Fruit fly (Drosophila melanogaster): ENCODE data around the gene mei-38.

mei-38 gene

DNA sequence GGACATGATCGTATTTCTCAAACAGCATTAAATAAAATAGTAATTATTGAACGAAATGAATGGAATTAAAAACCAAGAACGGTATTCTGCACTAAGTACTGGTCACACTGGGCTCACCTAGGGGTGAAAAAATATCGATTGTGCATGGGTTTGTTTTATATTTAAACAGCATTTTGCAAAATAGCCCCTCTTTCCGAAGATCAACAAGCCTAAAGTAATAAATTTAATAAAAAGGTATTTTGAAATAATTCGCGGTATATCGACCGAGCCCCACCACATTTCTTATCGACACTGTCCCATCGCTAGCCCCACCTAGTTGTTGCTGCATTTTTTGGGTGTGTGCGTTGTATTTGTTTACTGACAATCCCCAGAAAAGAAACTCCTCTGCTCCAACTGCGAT is 6.3 kb upstream of the mei-38 start, which contains the start of gene pck (continued):
- TF ChIP-seq CG31388 (GFP tag; optimal IDR thresholded peaks at IDR 0.05) (peak; percentile 23), CG12942 (GFP tag; optimal IDR thresholded peaks at IDR 0.05) (peak; percentile 66), ci (GFP tag; IDR thresholded peaks at IDR 0.05) (peak; percentile 86), BEAF-32 (GFP tag; optimal IDR thresholded peaks at IDR 0.05) (peak; percentile 66), sob (GFP tag; IDR thresholded peaks at IDR 0.05) (peak; percentile 63; the same call in 1 of the 2 replicates), CG4424 (GFP tag; optimal IDR thresholded peaks at IDR 0.05) (peak; percentile 75), ase (GFP tag; IDR thresholded peaks at IDR 0.05) (peak; percentile 60; the same call in 2 of the 3 replicates), usp (GFP tag; optimal IDR thresholded peaks at IDR 0.05) (no peak), CG10267 (tag; optimal IDR thresholded peaks at IDR 0.05) (peak; percentile 77), ERR (GFP tag; optimal IDR thresholded peaks at IDR 0.05) (peak; percentile 60), CG17829 (tag; optimal IDR thresholded peaks at IDR 0.05) (peak; percentile 67), CG2120 (GFP tag; optimal IDR thresholded peaks at IDR 0.05) (peak; percentile 82), vfl (GFP tag; optimal IDR thresholded peaks at IDR 0.05) (peak; percentile 72), onecut (GFP tag; IDR thresholded peaks at IDR 0.05) (peak; percentile 52), hkb (optimal IDR thresholded peaks at IDR 0.05) (peak; percentile 19), hkb (GFP tag; IDR thresholded peaks at IDR 0.05) (peak; percentile 79), zfh2 (GFP tag; optimal IDR thresholded peaks at IDR 0.05) (peak; percentile 73), CG10543 (GFP tag; optimal IDR thresholded peaks at IDR 0.05) (peak; percentile 8), CG33557 (GFP tag; optimal IDR thresholded peaks at IDR 0.05) (peak; percentile 42), p53 (GFP tag; optimal IDR thresholded peaks at IDR 0.05) (no peak), knrl (GFP tag; IDR thresholded peaks at IDR 0.05; ENCODE audit: partially characterized antibody) (peak; percentile 48; the same call in 1 of the 3 replicates), CG2889 (GFP tag; IDR thresholded peaks at IDR 0.05) (0 out of 3 replicates have a peak, but pooled peaks have one; percentile 61), CG18011 (GFP tag; optimal IDR thresholded peaks at IDR 0.05) (peak; percentile 56), cg (GFP tag; optimal IDR thresholded peaks at IDR 0.05) (peak; percentile 42), CG9876 (GFP tag; optimal IDR thresholded peaks at IDR 0.05) (no peak), Ssrp (tag; optimal IDR thresholded peaks at IDR 0.05) (peak; percentile 25), gro (GFP tag; optimal IDR thresholded peaks at IDR 0.05) (peak; percentile 47), CG3281 (GFP tag; optimal IDR thresholded peaks at IDR 0.05) (peak; percentile 52), Atf3 (GFP tag; optimal IDR thresholded peaks at IDR 0.05) (peak; percentile 55), Asciz (GFP tag; optimal IDR thresholded peaks at IDR 0.05) (no peak), wor (GFP tag; IDR thresholded peaks at IDR 0.05) (no peak), stwl (tag; optimal IDR thresholded peaks at IDR 0.05) (peak; percentile 42), cwo (GFP tag; optimal IDR thresholded peaks at IDR 0.05) (peak; percentile 39), nom (GFP tag; optimal IDR thresholded peaks at IDR 0.05) (peak; percentile 13), schlank (tag; optimal IDR thresholded peaks at IDR 0.05) (no peak), CG13894 (tag; optimal IDR thresholded peaks at IDR 0.05) (peak; percentile 12), prd (optimal IDR thresholded peaks at IDR 0.05) (no peak), prd (GFP tag; IDR thresholded peaks at IDR 0.05) (peak; percentile 83), Fer3 (tag; optimal IDR thresholded peaks at IDR 0.05) (peak; percentile 40), CG10274 (GFP tag; optimal IDR thresholded peaks at IDR 0.05) (no peak), Opbp (GFP tag; IDR thresholded peaks at IDR 0.05; ENCODE audit: partially characterized antibody) (0 out of 3 replicates have a peak, but pooled peaks have one; percentile 40), lola (GFP tag; optimal IDR thresholded peaks at IDR 0.05) (peak in 1 of 3 experiments; percentile 48), Hr51 (GFP tag; optimal IDR thresholded peaks at IDR 0.05) (peak; percentile 56 to 67), pnt (GFP tag; optimal IDR thresholded peaks at IDR 0.05) (peak; percentile 60), Meics (GFP tag; optimal IDR thresholded peaks at IDR 0.05) (peak; percentile 34), kah (GFP tag; optimal IDR thresholded peaks at IDR 0.05) (no peak), B-H2 (GFP tag; optimal IDR thresholded peaks at IDR 0.05) (no peak), oc (tag; optimal IDR thresholded peaks at IDR 0.05) (no peak), CG10147 (GFP tag; optimal IDR thresholded peaks at IDR 0.05) (peak; percentile 16), CG17186 (GFP tag; optimal IDR thresholded peaks at IDR 0.05) (peak; percentile 78)
